Fruit fly (Drosophila melanogaster): Measurements from ENCODE around the gene Ssl1.

The Ssl1 gene

dm6 chr3L:22871030-22871844 is 7.7 kb upstream of the Ssl1 start (continued):
- TF ChIP-seq Xrp1 (GFP tag; IDR thresholded peaks at IDR 0.05) (peak; percentile 22; the same call in 1 of the 2 replicates), otp (GFP tag; IDR thresholded peaks at IDR 0.05) (no peak), crp (GFP tag; optimal IDR thresholded peaks at IDR 0.05) (no peak), ato (GFP tag; IDR thresholded peaks at IDR 0.05; ENCODE audit: partially characterized antibody) (peak; percentile 52; the same call in 1 of the 2 replicates), CG6791 (GFP tag; IDR thresholded peaks at IDR 0.05; ENCODE audit: partially characterized antibody) (peak; percentile 70; the same call in 2 of the 3 replicates), CG6254 (GFP tag; optimal IDR thresholded peaks at IDR 0.05) (no peak), CG14441 (GFP tag; IDR thresholded peaks at IDR 0.05) (0 out of 2 replicates have a peak, but pooled peaks have one; percentile 9), CG42726 (GFP tag; IDR thresholded peaks at IDR 0.05; ENCODE audit: partially characterized antibody) (0 out of 2 replicates have a peak, but pooled peaks have one; percentile 27), Ptx1 (GFP tag; IDR thresholded peaks at IDR 0.05) (peak; percentile 38; the same call in 1 of the 2 replicates), yki (optimal IDR thresholded peaks at IDR 0.05) (no peak), CG10274 (GFP tag; optimal IDR thresholded peaks at IDR 0.05) (no peak), Neu2 (GFP tag; optimal IDR thresholded peaks at IDR 0.05; ENCODE audit: borderline replicate concordance) (peak; percentile 45), dmrt11E (tag; optimal IDR thresholded peaks at IDR 0.05) (no peak), NC2α (GFP tag; optimal IDR thresholded peaks at IDR 0.05) (no peak), schlank (tag; optimal IDR thresholded peaks at IDR 0.05) (no peak), CG9437 (GFP tag; optimal IDR thresholded peaks at IDR 0.05) (no peak), klu (GFP tag; IDR thresholded peaks at IDR 0.05) (0 out of 2 replicates have a peak, but pooled peaks have one; percentile 17), jing (GFP tag; optimal IDR thresholded peaks at IDR 0.05) (no peak), Nf-YB (GFP tag; optimal IDR thresholded peaks at IDR 0.05) (no peak), Antp (GFP tag; optimal IDR thresholded peaks at IDR 0.05) (peak; percentile 40), CG10321 (GFP tag; IDR thresholded peaks at IDR 0.05) (no peak), Tbp (GFP tag; optimal IDR thresholded peaks at IDR 0.05) (no peak), hbn (GFP tag; IDR thresholded peaks at IDR 0.05; ENCODE audit: partially characterized antibody) (peak; percentile 37), esg (GFP tag; conservative IDR thresholded peaks at IDR 0.05) (no peak), Hsf (GFP tag; optimal IDR thresholded peaks at IDR 0.05) (peak; percentile 24), ash1 (GFP tag; optimal IDR thresholded peaks at IDR 0.05) (no peak), wor (GFP tag; IDR thresholded peaks at IDR 0.05) (no peak), Ravus (GFP tag; IDR thresholded peaks at IDR 0.05) (no peak), CG3847 (GFP tag; IDR thresholded peaks at IDR 0.05) (peak; percentile 39), ems (GFP tag; optimal IDR thresholded peaks at IDR 0.05) (no peak), CG18764 (GFP tag; optimal IDR thresholded peaks at IDR 0.05) (no peak), ab (GFP tag; optimal IDR thresholded peaks at IDR 0.05) (no peak), ERR (GFP tag; optimal IDR thresholded peaks at IDR 0.05) (no peak), sug (tag; optimal IDR thresholded peaks at IDR 0.05) (no peak), ranshi (GFP tag; IDR thresholded peaks at IDR 0.05) (no peak), hb (GFP tag; IDR thresholded peaks at IDR 0.05; ENCODE audit: partially characterized antibody) (peak; percentile 17; the same call in 1 of the 3 replicates), sr (GFP tag; IDR thresholded peaks at IDR 0.05) (0 out of 3 replicates have a peak, but pooled peaks have one; percentile 16), CG7357 (GFP tag; IDR thresholded peaks at IDR 0.05) (no peak), CG4730 (GFP tag; IDR thresholded peaks at IDR 0.05) (no peak), slp2 (GFP tag; optimal IDR thresholded peaks at IDR 0.05) (no peak), Atf-2 (GFP tag; optimal IDR thresholded peaks at IDR 0.05) (no peak), Opbp (GFP tag; IDR thresholded peaks at IDR 0.05; ENCODE audit: partially characterized antibody) (peak; percentile 65; the same call in 2 of the 3 replicates), YL-1 (GFP tag; optimal IDR thresholded peaks at IDR 0.05) (peak; percentile 75), NFAT (GFP tag; IDR thresholded peaks at IDR 0.05) (peak; percentile 50; the same call in 1 of the 2 replicates), Mrtf (GFP tag; IDR thresholded peaks at IDR 0.05) (no peak), CG9727 (GFP tag; optimal IDR thresholded peaks at IDR 0.05) (peak; percentile 11), unc-4 (GFP tag; IDR thresholded peaks at IDR 0.05; ENCODE audit: partially characterized antibody) (peak; percentile 57), hth (optimal IDR thresholded peaks at IDR 0.05) (no peak), sens (GFP tag) (peak; percentile 81)
